Worm (Caenorhabditis elegans) whole organism, L4 larva: ENCODE data around the gene btb-16.

Experiments used
- F49E8.2 ChIP-seq: sonication (generic microtip); optimal IDR thresholded peaks from 2 replicates; lab custom pipeline; 2016; ENCODE audit warnings: missing compliant biosample characterization, mild to moderate bottlenecking, missing genetic modification characterization, borderline replicate concordance
- ceh-62 ChIP-seq: sonication (generic microtip); optimal IDR thresholded peaks from 2 replicates; lab custom pipeline; 2017; ENCODE audit warnings: missing biosample characterization, missing genetic modification characterization
- fkh-10 ChIP-seq: fragments of 150-350 bp; optimal IDR thresholded peaks from 2 replicates; lab custom pipeline; 2014; ENCODE audit warnings: missing biosample characterization, missing genetic modification reagents, missing genetic modification characterization
- fos-1 ChIP-seq: fragments of 150-350 bp; optimal IDR thresholded peaks from 2 replicates; lab custom pipeline; 2014; ENCODE audit warnings: missing biosample characterization, missing genetic modification characterization
- hlh-11 ChIP-seq: fragments of 200-800 bp; sonication (Bioruptor generic); optimal IDR thresholded peaks from 2 replicates; lab custom pipeline; 2018; ENCODE audit warnings: mild to moderate bottlenecking, missing genetic modification characterization, missing compliant biosample characterization
- nhr-25 ChIP-seq: sonication (generic microtip); optimal IDR thresholded peaks from 2 replicates; lab custom pipeline; 2017; ENCODE audit warnings: missing genetic modification characterization, mild to moderate bottlenecking, missing compliant biosample characterization, antibody characterized with exemption, moderate library complexity, borderline replicate concordance; ENCODE audit not compliant: insufficient read depth
- skn-1 ChIP-seq: fragments of 150-350 bp; optimal IDR thresholded peaks from 2 replicates; lab custom pipeline; 2014; ENCODE audit warnings: missing biosample characterization, missing genetic modification characterization
- unc-62 ChIP-seq, 3 experiments: fragments of 150-350 bp in 1 of 3; sonication (generic microtip); optimal IDR thresholded peaks in 2 of 3; peaks in 1 of 3; 1 replicate in 1 of 3; 2 replicates in 2 of 3; lab custom pipeline; 2014 to 2017; ENCODE audit warnings: missing biosample characterization in 3 of 3, missing genetic modification characterization in 3 of 3, missing genetic modification reagents in 3 of 3, missing genotype in 1 of 3
- zag-1 ChIP-seq: fragments of 150-350 bp; optimal IDR thresholded peaks from 2 replicates; lab custom pipeline; 2014; ENCODE audit warnings: missing biosample characterization, missing genetic modification characterization
- ztf-11 ChIP-seq: fragments of 150-350 bp; optimal IDR thresholded peaks from 2 replicates; lab custom pipeline; 2014; ENCODE audit warnings: missing biosample characterization, missing genetic modification characterization

DNA sequence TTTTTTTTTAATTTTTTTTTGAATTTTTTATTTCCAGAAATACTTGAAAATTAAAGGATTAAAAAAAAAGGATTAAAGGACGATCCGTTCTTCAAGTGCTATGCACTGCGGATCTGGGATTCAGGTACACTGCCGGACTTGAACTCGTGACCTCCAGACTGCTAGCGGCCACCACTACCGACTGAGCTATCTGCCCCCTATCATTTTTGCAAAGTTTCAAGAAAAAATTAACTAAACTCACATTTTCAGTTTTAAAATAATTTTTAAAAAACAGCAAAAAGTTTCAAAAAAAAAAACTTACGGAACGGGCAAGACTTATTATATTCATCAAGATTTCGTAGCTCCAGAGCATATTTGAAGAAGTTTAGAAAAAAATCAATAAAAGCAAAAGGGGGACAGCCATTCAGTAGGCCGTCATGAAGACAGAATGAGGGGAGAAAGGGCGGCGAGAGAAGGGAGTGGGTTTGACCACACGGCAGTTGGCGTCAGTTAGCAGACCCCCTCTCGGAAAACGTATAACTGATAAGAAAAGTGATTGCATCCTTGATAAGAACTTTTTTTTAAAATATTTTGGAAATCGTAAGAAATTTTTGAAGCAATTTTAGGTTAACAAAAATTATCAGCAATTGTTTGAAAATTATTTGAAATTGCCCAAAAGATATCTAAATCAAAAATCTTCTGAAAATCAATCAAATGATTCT lies 14.4 kb downstream of the btb-16 start:
- TF ChIP-seq unc-62 (GFP tag; optimal IDR thresholded peaks at IDR 0.05 in 1 of 2; lab: Kevin White, UChicago) (no peak), unc-62 (tag; optimal IDR thresholded peaks at IDR 0.05; lab: Kevin White, UChicago) (no peak), F49E8.2 (tag; lab: Kevin White, UChicago) (no peak), ceh-62 (tag; lab: Kevin White, UChicago) (no peak), fos-1 (tag; lab: Kevin White, UChicago) (no peak), fkh-10 (GFP tag; lab: Kevin White, UChicago) (no peak), ztf-11 (tag; lab: Kevin White, UChicago) (no peak), hlh-11 (no peak), skn-1 (tag; lab: Kevin White, UChicago) (no peak), nhr-25 (no peak), zag-1 (tag; lab: Kevin White, UChicago) (no peak)
